Fruit fly (Drosophila melanogaster) whole organism, embryonic: ENCODE measurements around the gene CG46460.

Experiments used
- Atf6 ChIP-seq: fragments of 200-800 bp; sonication (Bioruptor generic); IDR thresholded peaks from 2 replicates; pipeline ENCODE4 v1.3.6; 2022; ENCODE audit warnings: missing biosample characterization, missing genetic modification characterization
- BtbVII ChIP-seq: fragments of 200-800 bp; sonication (Bioruptor generic); optimal IDR thresholded peaks from 3 replicates; lab custom pipeline; 2017; ENCODE audit warnings: missing biosample characterization, mild to moderate bottlenecking, missing genetic modification characterization
- CG10267 ChIP-seq: fragments of 200-800 bp; sonication (Bioruptor generic); optimal IDR thresholded peaks from 2 replicates; lab custom pipeline; 2018; ENCODE audit warnings: missing biosample characterization, mild to moderate bottlenecking, missing genetic modification characterization, moderate library complexity
- CG11247 ChIP-seq: fragments of 200-800 bp; sonication (Bioruptor generic); IDR thresholded peaks from 2 replicates; pipeline ENCODE4 v1.3.6; 2022; ENCODE audit warnings: missing biosample characterization, missing genetic modification characterization
- CG11696 ChIP-seq: fragments of 200-800 bp; sonication (Bioruptor generic); IDR thresholded peaks from 2 replicates; pipeline ENCODE4 v1.3.6; 2022; ENCODE audit warnings: missing biosample characterization, missing genetic modification characterization
- CG11723 ChIP-seq: fragments of 200-800 bp; sonication (Bioruptor generic); optimal IDR thresholded peaks from 2 replicates; lab custom pipeline; 2017; ENCODE audit warnings: missing biosample characterization, mild to moderate bottlenecking, missing genetic modification characterization
- CG12104 ChIP-seq: fragments of 200-800 bp; sonication (Bioruptor generic); optimal IDR thresholded peaks from 3 replicates; lab custom pipeline; 2016; ENCODE audit warnings: missing biosample characterization, missing genetic modification characterization
- CG12155 ChIP-seq: fragments of 200-800 bp; sonication (Bioruptor generic); optimal IDR thresholded peaks from 3 replicates; lab custom pipeline; 2016; ENCODE audit warnings: missing biosample characterization, missing genetic modification characterization
- CG12299 ChIP-seq: fragments of 200-800 bp; sonication (Bioruptor generic); optimal IDR thresholded peaks from 2 replicates; lab custom pipeline; 2018; ENCODE audit warnings: missing biosample characterization, mild to moderate bottlenecking, missing genetic modification characterization
- CG13123 ChIP-seq: fragments of 200-800 bp; sonication (Bioruptor generic); optimal IDR thresholded peaks from 2 replicates; lab custom pipeline; 2016; ENCODE audit warnings: missing biosample characterization, missing genetic modification characterization
- CG1602 ChIP-seq: fragments of 200-800 bp; sonication (Bioruptor generic); optimal IDR thresholded peaks from 3 replicates; lab custom pipeline; 2016; ENCODE audit warnings: missing biosample characterization, missing genetic modification characterization
- CG17328 ChIP-seq: fragments of 200-800 bp; sonication (Bioruptor generic); IDR thresholded peaks from 2 replicates; pipeline ENCODE4 v1.3.6; 2022; ENCODE audit warnings: missing biosample characterization, missing genetic modification characterization
- CG17361 ChIP-seq: fragments of 200-800 bp; sonication (Bioruptor generic); IDR thresholded peaks from 3 replicates; pipeline ENCODE4 v1.3.6; 2022; ENCODE audit warnings: missing biosample characterization, missing genetic modification characterization
- CG17912 ChIP-seq: fragments of 200-800 bp; sonication (Bioruptor generic); optimal IDR thresholded peaks from 2 replicates; lab custom pipeline; 2018; ENCODE audit warnings: missing biosample characterization, mild to moderate bottlenecking, missing genetic modification characterization
- CG2116 ChIP-seq: fragments of 200-800 bp; sonication (Bioruptor generic); optimal IDR thresholded peaks from 3 replicates; lab custom pipeline; 2018; ENCODE audit warnings: missing biosample characterization, mild to moderate bottlenecking, missing genetic modification characterization
- CG30020 ChIP-seq: fragments of 200-800 bp; optimal IDR thresholded peaks from 2 replicates; lab custom pipeline; 2019; ENCODE audit warnings: missing biosample characterization, mild to moderate bottlenecking, missing genetic modification characterization, moderate library complexity
- CG30431 ChIP-seq: fragments of 200-800 bp; sonication (Bioruptor generic); optimal IDR thresholded peaks from 2 replicates; lab custom pipeline; 2017; ENCODE audit warnings: missing biosample characterization, missing genetic modification characterization
- CG31365 ChIP-seq: fragments of 200-800 bp; sonication (Bioruptor generic); optimal IDR thresholded peaks from 2 replicates; lab custom pipeline; 2018; ENCODE audit warnings: missing biosample characterization, mild to moderate bottlenecking, missing genetic modification characterization
- CG32767 ChIP-seq: fragments of 200-800 bp; sonication (Bioruptor generic); IDR thresholded peaks from 2 replicates; pipeline ENCODE4 v1.3.6; 2022; ENCODE audit warnings: missing biosample characterization, missing genetic modification characterization
- CG32772 ChIP-seq: fragments of 200-800 bp; sonication (Bioruptor generic); IDR thresholded peaks from 2 replicates; pipeline ENCODE4 v1.3.6; 2022; ENCODE audit warnings: missing biosample characterization, missing genetic modification characterization
- CG4707 ChIP-seq: fragments of 200-800 bp; sonication (Bioruptor generic); optimal IDR thresholded peaks from 2 replicates; lab custom pipeline; 2018; ENCODE audit warnings: missing biosample characterization, mild to moderate bottlenecking, missing genetic modification characterization, moderate library complexity
- CG6175 ChIP-seq: fragments of 200-800 bp; sonication (Bioruptor generic); IDR thresholded peaks from 3 replicates; pipeline ENCODE4 v1.3.6; 2022; ENCODE audit warnings: missing biosample characterization, missing genetic modification characterization
- CG6765 ChIP-seq: fragments of 200-800 bp; sonication (Bioruptor generic); optimal IDR thresholded peaks from 3 replicates; lab custom pipeline; 2017; ENCODE audit warnings: missing biosample characterization, mild to moderate bottlenecking, missing genetic modification characterization
- CG6854 ChIP-seq: fragments of 200-800 bp; sonication (Bioruptor generic); optimal IDR thresholded peaks from 3 replicates; lab custom pipeline; 2017; ENCODE audit warnings: missing biosample characterization, mild to moderate bottlenecking, missing genetic modification characterization
- CG7839 ChIP-seq: fragments of 200-800 bp; sonication (Bioruptor generic); optimal IDR thresholded peaks from 3 replicates; lab custom pipeline; 2018; ENCODE audit warnings: missing biosample characterization, mild to moderate bottlenecking, missing genetic modification characterization, moderate library complexity
- CG8281 ChIP-seq: fragments of 200-800 bp; sonication (Bioruptor generic); optimal IDR thresholded peaks from 2 replicates; lab custom pipeline; 2018; ENCODE audit warnings: missing biosample characterization, mild to moderate bottlenecking, missing genetic modification characterization, moderate library complexity
- CHES-1-like ChIP-seq: fragments of 200-800 bp; sonication (Bioruptor generic); optimal IDR thresholded peaks from 2 replicates; lab custom pipeline; 2016; ENCODE audit warnings: missing biosample characterization, missing genetic modification characterization
- Drgx ChIP-seq: fragments of 200-800 bp; sonication (Bioruptor generic); IDR thresholded peaks from 2 replicates; pipeline ENCODE4 v1.3.6; 2022; ENCODE audit warnings: missing biosample characterization, missing genetic modification characterization
- Fer3 ChIP-seq: fragments of 200-800 bp; sonication (Bioruptor generic); optimal IDR thresholded peaks from 2 replicates; lab custom pipeline; 2018; ENCODE audit warnings: missing biosample characterization, mild to moderate bottlenecking, missing genetic modification characterization, moderate library complexity
- Hand ChIP-seq: fragments of 200-800 bp; sonication (Bioruptor generic); optimal IDR thresholded peaks from 2 replicates; lab custom pipeline; 2017; ENCODE audit warnings: mild to moderate bottlenecking, missing biosample characterization, missing genetic modification reagents, missing genetic modification characterization
- Hr39 ChIP-seq: fragments of >200 bp; optimal IDR thresholded peaks from 2 replicates; lab custom pipeline; 2017
- Kr ChIP-seq: fragments of 200-800 bp; sonication (Bioruptor generic); optimal IDR thresholded peaks from 2 replicates; lab custom pipeline; 2017; ENCODE audit warnings: missing biosample characterization, mild to moderate bottlenecking, missing genetic modification characterization
- Lim3 ChIP-seq: fragments of 200-800 bp; sonication (Bioruptor generic); IDR thresholded peaks from 2 replicates; pipeline ENCODE4 v1.3.6; 2022; ENCODE audit warnings: missing biosample characterization, missing genetic modification characterization
- Side ChIP-seq: fragments of 200-800 bp; sonication (Bioruptor generic); optimal IDR thresholded peaks from 2 replicates; lab custom pipeline; 2016; ENCODE audit warnings: missing biosample characterization, missing genetic modification characterization
- TFAM ChIP-seq: fragments of 200-800 bp; sonication (Bioruptor generic); optimal IDR thresholded peaks from 2 replicates; lab custom pipeline; 2017; ENCODE audit warnings: missing biosample characterization, missing genetic modification characterization, inconsistent platforms
- bbx ChIP-seq: fragments of 200-800 bp; sonication (Bioruptor generic); IDR thresholded peaks from 2 replicates; pipeline ENCODE4 v1.3.6; 2022; ENCODE audit warnings: missing biosample characterization, missing genetic modification characterization; ENCODE audit not compliant: partially characterized antibody
- chif ChIP-seq, 2 experiments: fragments of 200-800 bp; sonication (Bioruptor generic); optimal IDR thresholded peaks; 3 replicates each; lab custom pipeline; 2016; ENCODE audit warnings: missing biosample characterization in 2 of 2, missing genetic modification characterization in 2 of 2
- eve ChIP-seq, 2 experiments: fragments of >200 bp; optimal IDR thresholded peaks; 2 replicates each; lab custom pipeline; 2017; ENCODE audit warnings: missing biosample characterization in 2 of 2, missing genetic modification characterization in 2 of 2
- ewg ChIP-seq: fragments of 200-800 bp; sonication (Bioruptor generic); optimal IDR thresholded peaks from 3 replicates; lab custom pipeline; 2017; ENCODE audit warnings: mild to moderate bottlenecking, missing biosample characterization, missing genetic modification reagents, missing genetic modification characterization
- gem ChIP-seq: fragments of 200-800 bp; sonication (Bioruptor generic); optimal IDR thresholded peaks from 2 replicates; lab custom pipeline; 2019; ENCODE audit warnings: missing biosample characterization, mild to moderate bottlenecking, missing genetic modification characterization, moderate library complexity
- mam ChIP-seq: fragments of 200-800 bp; sonication (Bioruptor generic); optimal IDR thresholded peaks from 3 replicates; lab custom pipeline; 2016; ENCODE audit warnings: missing biosample characterization, missing genetic modification characterization
- mirr ChIP-seq: fragments of 200-800 bp; sonication (Bioruptor generic); optimal IDR thresholded peaks from 3 replicates; lab custom pipeline; 2018; ENCODE audit warnings: missing biosample characterization, mild to moderate bottlenecking, missing genetic modification characterization
- nerfin-1 ChIP-seq: fragments of 200-800 bp; sonication (Bioruptor generic); optimal IDR thresholded peaks from 3 replicates; lab custom pipeline; 2019; ENCODE audit warnings: missing biosample characterization, mild to moderate bottlenecking, missing genetic modification characterization, moderate library complexity
- nmo ChIP-seq: fragments of 200-800 bp; sonication (Bioruptor generic); optimal IDR thresholded peaks from 2 replicates; lab custom pipeline; 2018; ENCODE audit warnings: missing biosample characterization, mild to moderate bottlenecking, missing genetic modification characterization, moderate library complexity
- otp ChIP-seq: fragments of 200-800 bp; sonication (Bioruptor generic); IDR thresholded peaks from 3 replicates; pipeline ENCODE4, ENCODE4 v1.3.6; 2022; ENCODE audit warnings: missing biosample characterization, missing genetic modification characterization
- peb ChIP-seq: fragments of 200-800 bp; sonication (Bioruptor generic); IDR thresholded peaks from 2 replicates; pipeline ENCODE4 v1.3.6; 2022; ENCODE audit warnings: missing biosample characterization, missing genetic modification characterization
- pros ChIP-seq: fragments of 200-800 bp; sonication (Bioruptor generic); optimal IDR thresholded peaks from 3 replicates; lab custom pipeline; 2019; ENCODE audit warnings: missing biosample characterization, mild to moderate bottlenecking, missing genetic modification characterization, moderate library complexity
- sc ChIP-seq, 3 experiments: fragments of >200 bp in 2 of 3; fragments of 200-800 bp in 1 of 3; sonication (Bioruptor generic) in 1 of 3; optimal IDR thresholded peaks; 2 replicates in 2 of 3; 3 replicates in 1 of 3; lab custom pipeline; 2017; ENCODE audit warnings: mild to moderate bottlenecking in 1 of 3, missing biosample characterization in 1 of 3, missing genetic modification characterization in 1 of 3, missing genetic modification reagents in 1 of 3
- schlank ChIP-seq: fragments of 200-800 bp; sonication (Bioruptor generic); optimal IDR thresholded peaks from 2 replicates; lab custom pipeline; 2018; ENCODE audit warnings: missing biosample characterization, mild to moderate bottlenecking, missing genetic modification characterization
- trem ChIP-seq: fragments of 200-800 bp; optimal IDR thresholded peaks from 3 replicates; lab custom pipeline; 2019; ENCODE audit warnings: missing biosample characterization, mild to moderate bottlenecking, missing genetic modification characterization, moderate library complexity
- unc-4 ChIP-seq: fragments of 200-800 bp; sonication (Bioruptor generic); IDR thresholded peaks from 2 replicates; pipeline ENCODE4 v1.3.6; 2022; ENCODE audit warnings: missing biosample characterization, missing genetic modification characterization; ENCODE audit not compliant: partially characterized antibody

CG46460 gene

dm6 chr3L:4262384-4262783 lies 35.3 kb upstream of the CG46460 start, which contains the start of the genes CG11586 and VhaM9.7-a (continued):
- no peak for TF ChIP-seq CG6175 (GFP tag; lab: Robert Waterston, UW)
- no peak for TF ChIP-seq mirr (GFP tag; lab: Kevin White, UChicago)
- TF ChIP-seq chif (GFP tag; optimal IDR thresholded peaks at IDR 0.05; lab: Kevin White, UChicago): no peak
- TF ChIP-seq Lim3 (GFP tag; lab: Robert Waterston, UW): no peak
- TF ChIP-seq CG4707 (GFP tag; lab: Kevin White, UChicago): no peak
- TF ChIP-seq nerfin-1: no peak
- no peak for TF ChIP-seq Side (GFP tag; lab: Kevin White, UChicago)
- peak; percentile 63 for TF ChIP-seq CG10267 (tag; lab: Kevin White, UChicago)
- TF ChIP-seq unc-4 (GFP tag; lab: Robert Waterston, UW): peak; percentile 62
- no peak for TF ChIP-seq Fer3
- TF ChIP-seq CG6765: no peak
- no peak for TF ChIP-seq CG11696 (GFP tag; lab: Robert Waterston, UW)
- no peak for TF ChIP-seq mam
- 0 out of 2 replicates have a peak, but pooled peaks have one; percentile 20 for TF ChIP-seq CG32767
- TF ChIP-seq CHES-1-like (GFP tag; lab: Kevin White, UChicago): no peak
- TF ChIP-seq CG11247 (GFP tag; lab: Robert Waterston, UW): no peak
- TF ChIP-seq CG6854 (GFP tag; lab: Kevin White, UChicago): no peak
- peak; percentile 47; the same call in 1 of the 3 replicates for TF ChIP-seq CG17361 (GFP tag; lab: Robert Waterston, UW)
- no peak for TF ChIP-seq Hr39 (lab: Kevin White, UChicago)
- no peak for TF ChIP-seq TFAM (GFP tag; lab: Kevin White, UChicago)
- no peak for TF ChIP-seq Drgx (GFP tag; lab: Robert Waterston, UW)
- TF ChIP-seq CG31365 (tag; lab: Kevin White, UChicago): no peak
- no peak for TF ChIP-seq CG12104 (GFP tag; lab: Kevin White, UChicago)
- TF ChIP-seq CG8281 (tag; lab: Kevin White, UChicago): no peak
- 0 out of 2 replicates have a peak, but pooled peaks have one; percentile 23 for TF ChIP-seq Atf6 (GFP tag; lab: Robert Waterston, UW)
- TF ChIP-seq schlank (tag; lab: Kevin White, UChicago): no peak
- no peak for TF ChIP-seq CG17912 (GFP tag; lab: Kevin White, UChicago)
- TF ChIP-seq Kr: no peak
- peak; percentile 26 for TF ChIP-seq CG7839 (tag; lab: Kevin White, UChicago)
- no peak for TF ChIP-seq BtbVII (GFP tag; lab: Kevin White, UChicago)
- TF ChIP-seq CG13123: no peak
- no peak for TF ChIP-seq CG12155 (GFP tag; lab: Kevin White, UChicago)
- TF ChIP-seq Hand (GFP tag; lab: Kevin White, UChicago): no peak
- no peak for TF ChIP-seq CG12299
- TF ChIP-seq pros (GFP tag; lab: Kevin White, UChicago): no peak
- peak; percentile 34 for TF ChIP-seq CG30020
- no peak for TF ChIP-seq sc (optimal IDR thresholded peaks at IDR 0.05; lab: Kevin White, UChicago)
- TF ChIP-seq sc (GFP tag; optimal IDR thresholded peaks at IDR 0.05; lab: Kevin White, UChicago): no peak
- no peak for TF ChIP-seq otp
- TF ChIP-seq gem: peak; percentile 49
- TF ChIP-seq CG1602 (GFP tag; lab: Kevin White, UChicago): no peak
- TF ChIP-seq CG2116 (GFP tag; lab: Kevin White, UChicago): peak; percentile 88
- TF ChIP-seq trem (tag; lab: Kevin White, UChicago): peak; percentile 99
- TF ChIP-seq peb (GFP tag; lab: Robert Waterston, UW): no peak
- peak; percentile 8 for TF ChIP-seq ewg (GFP tag; lab: Kevin White, UChicago)
- no peak for TF ChIP-seq CG32772 (GFP tag; lab: Robert Waterston, UW)
- no peak for TF ChIP-seq eve (GFP tag; optimal IDR thresholded peaks at IDR 0.05; lab: Kevin White, UChicago)
- TF ChIP-seq CG17328: no peak
- TF ChIP-seq CG11723 (GFP tag; lab: Kevin White, UChicago): no peak
- peak; percentile 50 for TF ChIP-seq nmo (GFP tag; lab: Kevin White, UChicago)
- TF ChIP-seq bbx (GFP tag; lab: Robert Waterston, UW): 0 out of 2 replicates have a peak, but pooled peaks have one; percentile 9
- TF ChIP-seq CG30431 (GFP tag; lab: Kevin White, UChicago): no peak
